Worm (Caenorhabditis elegans) whole organism, early embryonic: ENCODE data around the gene sms-1.

ENCODE experiments used
- B0310.2 ChIP-seq: sonication (generic microtip); optimal IDR thresholded peaks from 2 replicates; lab custom pipeline; 2016; ENCODE audit warnings: mild to moderate bottlenecking, missing genetic modification characterization, missing compliant biosample characterization
- F13C5.2 ChIP-seq: sonication (generic microtip); optimal IDR thresholded peaks from 2 replicates; lab custom pipeline; 2017; ENCODE audit warnings: mild to moderate bottlenecking, missing genetic modification characterization, inconsistent platforms, missing compliant biosample characterization
- aly-1 ChIP-seq: sonication (generic microtip); optimal IDR thresholded peaks from 2 replicates; lab custom pipeline; 2016; ENCODE audit warnings: missing genetic modification characterization, missing compliant biosample characterization
- ama-1 ChIP-seq: fragments of 150-350 bp; optimal IDR thresholded peaks from 2 replicates; lab custom pipeline; 2014
- ceh-13 ChIP-seq: fragments of 200-800 bp; sonication (Bioruptor generic); optimal IDR thresholded peaks from 2 replicates; lab custom pipeline; 2018; ENCODE audit warnings: mild to moderate bottlenecking, missing genetic modification characterization, missing compliant biosample characterization
- ceh-36 ChIP-seq: sonication (generic microtip); optimal IDR thresholded peaks from 2 replicates; lab custom pipeline; 2016; ENCODE audit warnings: missing genetic modification characterization, inconsistent platforms, missing compliant biosample characterization
- ets-7 ChIP-seq: sonication (generic microtip); optimal IDR thresholded peaks from 2 replicates; lab custom pipeline; 2016; ENCODE audit warnings: missing genotype, missing genetic modification characterization, missing compliant biosample characterization
- flt-1 ChIP-seq: fragments of 200-800 bp; sonication (Bioruptor generic); IDR thresholded peaks from 2 replicates; pipeline ENCODE4 v1.3.6; 2022; ENCODE audit warnings: missing genetic modification characterization, missing compliant biosample characterization
- hmbx-1 ChIP-seq: sonication (generic microtip); optimal IDR thresholded peaks from 2 replicates; lab custom pipeline; 2016; ENCODE audit warnings: mild to moderate bottlenecking, missing genetic modification characterization, missing compliant biosample characterization
- hmg-4 ChIP-seq: fragments of 200-800 bp; sonication (Bioruptor generic); optimal IDR thresholded peaks from 2 replicates; lab custom pipeline; 2018; ENCODE audit warnings: mild to moderate bottlenecking, missing genetic modification characterization, missing compliant biosample characterization
- hnd-1 ChIP-seq: sonication (generic microtip); optimal IDR thresholded peaks from 2 replicates; lab custom pipeline; 2016; ENCODE audit warnings: missing genetic modification characterization, missing compliant biosample characterization
- pes-1 ChIP-seq: fragments of 200-800 bp; sonication (Bioruptor generic); IDR thresholded peaks from 2 replicates; pipeline ENCODE4 v1.3.6; 2022; ENCODE audit warnings: missing genetic modification reagents, missing genetic modification characterization, missing compliant biosample characterization
- scrt-1 ChIP-seq: fragments of 200-800 bp; sonication (Bioruptor generic); IDR thresholded peaks from 2 replicates; pipeline ENCODE4 v1.3.6; 2022; ENCODE audit warnings: missing genetic modification characterization, missing compliant biosample characterization
- sea-1 ChIP-seq: fragments of 200-800 bp; sonication (Bioruptor generic); conservative IDR thresholded peaks from 2 replicates; pipeline ENCODE4 v1.3.6; 2022; ENCODE audit warnings: missing genetic modification characterization, missing compliant biosample characterization
- tbx-11 ChIP-seq: fragments of 200-800 bp; sonication (Bioruptor generic); IDR thresholded peaks from 2 replicates; pipeline ENCODE4 v1.3.6; 2022; ENCODE audit warnings: missing genetic modification characterization, missing compliant biosample characterization
- tbx-37 ChIP-seq: fragments of 200-800 bp; sonication (Bioruptor generic); conservative IDR thresholded peaks from 2 replicates; pipeline ENCODE4 v1.3.6; 2022; ENCODE audit warnings: missing genetic modification reagents, missing genetic modification characterization, missing compliant biosample characterization
- tra-4 ChIP-seq: sonication (generic microtip); optimal IDR thresholded peaks from 2 replicates; lab custom pipeline; 2017; ENCODE audit warnings: missing genetic modification characterization, missing compliant biosample characterization

The sms-1 gene

ce11 chrIV:11491422-11491821 lies 6.6 kb downstream of the sms-1 start:
- no peak for TF ChIP-seq sea-1
- TF ChIP-seq ceh-13 (GFP tag; lab: Kevin White, UChicago) = no peak
- no peak for TF ChIP-seq hmg-4 (GFP tag; lab: Kevin White, UChicago)
- no peak for TF ChIP-seq tbx-11 (GFP tag; lab: Robert Waterston, UW)
- TF ChIP-seq hnd-1 (tag; lab: Kevin White, UChicago) = no peak
- TF ChIP-seq flt-1 (GFP tag; lab: Robert Waterston, UW) = no peak
- no peak for TF ChIP-seq aly-1 (tag; lab: Kevin White, UChicago)
- TF ChIP-seq tbx-37 (GFP tag; lab: Robert Waterston, UW) = no peak
- no peak for TF ChIP-seq tra-4 (tag; lab: Kevin White, UChicago)
- no peak for TF ChIP-seq scrt-1 (GFP tag; lab: Robert Waterston, UW)
- TF ChIP-seq F13C5.2 (tag; lab: Kevin White, UChicago) = no peak

- TF ChIP-seq hmbx-1 (tag; lab: Kevin White, UChicago) (no peak), ceh-13 (GFP tag; lab: Kevin White, UChicago) (no peak), tra-4 (tag; lab: Kevin White, UChicago) (no peak), tbx-37 (GFP tag; lab: Robert Waterston, UW) (no peak), scrt-1 (GFP tag; lab: Robert Waterston, UW) (no peak), pes-1 (GFP tag; lab: Robert Waterston, UW) (no peak), hnd-1 (tag; lab: Kevin White, UChicago) (no peak), hmg-4 (GFP tag; lab: Kevin White, UChicago) (no peak), flt-1 (GFP tag; lab: Robert Waterston, UW) (no peak), tbx-11 (GFP tag; lab: Robert Waterston, UW) (no peak), sea-1 (no peak), ets-7 (tag; lab: Kevin White, UChicago) (no peak), aly-1 (tag; lab: Kevin White, UChicago) (no peak), ceh-36 (no peak), F13C5.2 (tag; lab: Kevin White, UChicago) (no peak)
Measured at ce11 chrIV:11489610-11490339, 8.2 kb downstream of the sms-1 start.

ce11 chrIV:11489077-11489476 lies 8.9 kb downstream of the sms-1 start:
- TF ChIP-seq ceh-13 (GFP tag; lab: Kevin White, UChicago) (no peak), scrt-1 (GFP tag; lab: Robert Waterston, UW) (no peak), B0310.2 (no peak), sea-1 (no peak), pes-1 (GFP tag; lab: Robert Waterston, UW) (no peak), flt-1 (GFP tag; lab: Robert Waterston, UW) (no peak), ama-1 (lab: Kevin White, UChicago) (no peak), aly-1 (tag; lab: Kevin White, UChicago) (no peak)

ce11 chrIV:11487889-11488556 lies 10.0 kb downstream of the sms-1 start:
- no peak for TF ChIP-seq ceh-36
- TF ChIP-seq F13C5.2 (tag; lab: Kevin White, UChicago) = no peak
- no peak for TF ChIP-seq scrt-1 (GFP tag; lab: Robert Waterston, UW)
- TF ChIP-seq tbx-11 (GFP tag; lab: Robert Waterston, UW) = no peak
- TF ChIP-seq ama-1 (lab: Kevin White, UChicago) = no peak
- TF ChIP-seq B0310.2 = no peak
- TF ChIP-seq tbx-37 (GFP tag; lab: Robert Waterston, UW) = no peak
- no peak for TF ChIP-seq hnd-1 (tag; lab: Kevin White, UChicago)
- TF ChIP-seq sea-1 = no peak
- TF ChIP-seq pes-1 (GFP tag; lab: Robert Waterston, UW) = no peak

ce11 chrIV:11486859-11487258 lies 11.1 kb downstream of the sms-1 start:
- TF ChIP-seq tra-4 (tag; lab: Kevin White, UChicago) = no peak
- no peak for TF ChIP-seq tbx-37 (GFP tag; lab: Robert Waterston, UW)
- no peak for TF ChIP-seq hmg-4 (GFP tag; lab: Kevin White, UChicago)
- TF ChIP-seq ama-1 (lab: Kevin White, UChicago) = no peak
- no peak for TF ChIP-seq sea-1
- no peak for TF ChIP-seq ceh-36
- no peak for TF ChIP-seq ceh-13 (GFP tag; lab: Kevin White, UChicago)
- no peak for TF ChIP-seq pes-1 (GFP tag; lab: Robert Waterston, UW)
- no peak for TF ChIP-seq tbx-11 (GFP tag; lab: Robert Waterston, UW)
- TF ChIP-seq ets-7 (tag; lab: Kevin White, UChicago) = no peak

ce11 chrIV:11480027-11480896 lies 17.7 kb downstream of the sms-1 start, which contains the start of the genes mbf-1 and nse-4:
TSS of gene mbf-1 (minus strand) at chrIV:11480369.
TSS of gene nse-4 (plus strand) at chrIV:11480846.
- TF ChIP-seq hnd-1 (tag; lab: Kevin White, UChicago) (no peak), F13C5.2 (tag; lab: Kevin White, UChicago) (peak; percentile 57)

- TF ChIP-seq hnd-1 (tag; lab: Kevin White, UChicago) (no peak), scrt-1 (GFP tag; lab: Robert Waterston, UW) (no peak), flt-1 (GFP tag; lab: Robert Waterston, UW) (no peak), B0310.2 (no peak)
Measured at ce11 chrIV:11479095-11479494, 18.9 kb downstream of the sms-1 start, which contains the start of gene catp-8. TSS of gene catp-8 (minus strand) at chrIV:11479251.
